Fruit fly (Drosophila melanogaster) Kc167 (cell line): ENCODE results near the gene CG14100.

Experiments used
- Myc ChIP-seq: fragments of >200 bp; optimal IDR thresholded peaks from 2 replicates; lab custom pipeline; 2017; ENCODE audit warnings: missing external identifiers
- Sin3A ChIP-seq: fragments of >200 bp; optimal IDR thresholded peaks from 2 replicates; lab custom pipeline; 2018; ENCODE audit warnings: missing external identifiers
- h ChIP-seq: fragments of >200 bp; optimal IDR thresholded peaks from 3 replicates; lab custom pipeline; 2018; ENCODE audit warnings: missing external identifiers
- insv ChIP-seq: fragments of >200 bp; optimal IDR thresholded peaks from 3 replicates; lab custom pipeline; 2018; ENCODE audit warnings: missing external identifiers
- psq ChIP-seq: fragments of >200 bp; optimal IDR thresholded peaks from 2 replicates; lab custom pipeline; 2017; ENCODE audit warnings: missing external identifiers
- ttk ChIP-seq: sonication (Bioruptor generic); optimal IDR thresholded peaks from 2 replicates; lab custom pipeline; 2017; ENCODE audit warnings: missing external identifiers

- no peak for TF ChIP-seq psq (lab: Kevin White, UChicago)
- TF ChIP-seq ttk (lab: Kevin White, UChicago) = no peak
- no peak for TF ChIP-seq Sin3A (lab: Kevin White, UChicago)
- TF ChIP-seq insv (lab: Kevin White, UChicago) = no peak
- no peak for TF ChIP-seq h (lab: Kevin White, UChicago)
- no peak for TF ChIP-seq Myc (lab: Kevin White, UChicago)
Measured at dm6 chr3L:19584369-19584915, 5.9 kb downstream of the CG14100 start, which contains the start of gene Shal.
